Worm (Caenorhabditis elegans): ENCODE results near the gene twk-14.

DNA sequence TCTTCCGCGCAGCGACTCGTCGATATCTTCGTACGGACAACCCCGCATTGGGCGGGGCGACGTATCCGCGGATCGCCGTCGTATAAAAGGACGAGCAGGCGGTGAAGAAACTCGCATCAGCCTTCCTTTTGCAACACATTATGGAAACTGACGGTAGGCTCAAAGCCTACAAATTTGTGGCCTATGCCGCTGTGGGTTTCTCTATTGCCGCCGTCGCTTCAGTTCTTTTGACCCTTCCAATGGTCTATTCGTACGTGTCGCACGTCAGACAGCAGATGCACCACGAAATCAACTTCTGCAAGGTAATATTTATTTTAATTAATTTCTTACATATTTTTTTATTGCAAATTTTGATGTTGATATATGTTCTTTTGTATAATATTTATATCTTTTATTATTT is 42.6 kb downstream of the twk-14 start:
- peak; percentile 51 for TF ChIP-seq ama-1 (optimal IDR thresholded peaks at IDR 0.05)
- TF ChIP-seq ztf-4 (tag; optimal IDR thresholded peaks at IDR 0.05): no peak
- no peak for TF ChIP-seq skn-1 (tag; optimal IDR thresholded peaks at IDR 0.05)
- TF ChIP-seq nhr-237 (tag; optimal IDR thresholded peaks at IDR 0.05): no peak
- no peak for TF ChIP-seq nhr-11 (tag; optimal IDR thresholded peaks at IDR 0.05)
- no peak for TF ChIP-seq elt-3 (tag; optimal IDR thresholded peaks at IDR 0.05)
- no peak for TF ChIP-seq nhr-25 (tag; optimal IDR thresholded peaks at IDR 0.05)

Data from whole organism, L2 larva.